Worm (Caenorhabditis elegans): Measurements from ENCODE around the gene cdc-48.2.

ce11 chrII:8129040-8129387 is 9.3 kb upstream of the cdc-48.2 start:
- TF ChIP-seq isw-1 (GFP tag; IDR thresholded peaks at IDR 0.05) (no peak), fos-1 (tag; optimal IDR thresholded peaks at IDR 0.05) (no peak), nhr-77 (tag; optimal IDR thresholded peaks at IDR 0.05) (no peak), fkh-10 (GFP tag; optimal IDR thresholded peaks at IDR 0.05) (no peak), irx-1 (tag; optimal IDR thresholded peaks at IDR 0.05) (no peak), mab-9 (GFP tag; IDR thresholded peaks at IDR 0.05) (no peak), unc-62 (GFP tag; optimal IDR thresholded peaks at IDR 0.05) (no peak), mep-1 (tag; optimal IDR thresholded peaks at IDR 0.05) (no peak), dpl-1 (GFP tag; optimal IDR thresholded peaks at IDR 0.05) (peak in 2 of 3 experiments; percentile 6 to 19), nhr-76 (tag; optimal IDR thresholded peaks at IDR 0.05) (no peak), nhr-71 (tag; optimal IDR thresholded peaks at IDR 0.05) (no peak), ama-1 (optimal IDR thresholded peaks at IDR 0.05) (no peak), ets-5 (GFP tag; IDR thresholded peaks at IDR 0.05) (no peak)

Data from whole organism, L1 larva.